Fruit fly (Drosophila melanogaster): ENCODE results near the gene unk.

The unk gene

DNA sequence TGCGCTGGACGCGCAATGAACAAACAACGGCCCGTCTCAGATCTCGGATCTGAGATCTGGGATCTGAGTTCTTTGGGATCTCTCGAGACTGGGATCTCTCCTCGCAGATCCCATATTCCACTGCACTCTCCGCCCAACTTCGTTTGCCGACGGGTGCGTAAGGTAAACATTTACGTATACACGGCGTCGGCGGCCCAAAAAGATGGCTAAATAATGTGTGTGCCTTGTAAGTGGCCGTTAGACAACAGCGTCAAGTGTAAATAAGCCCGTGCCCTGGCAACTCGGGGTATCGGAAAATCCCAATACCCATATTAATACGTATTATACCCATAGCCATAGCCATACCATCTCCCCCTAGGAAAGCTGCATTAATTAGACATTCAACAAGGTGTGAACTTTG lies 23.0 kb downstream of the unk start:
- TF ChIP-seq Abd-B (GFP tag; optimal IDR thresholded peaks at IDR 0.05) = no peak
- no peak for TF ChIP-seq lola (GFP tag; optimal IDR thresholded peaks at IDR 0.05)
- TF ChIP-seq Vsx2 (GFP tag; optimal IDR thresholded peaks at IDR 0.05; ENCODE audit: partially characterized antibody) = no peak
- TF ChIP-seq br (GFP tag; optimal IDR thresholded peaks at IDR 0.05) = no peak
- no peak for TF ChIP-seq Hr83 (GFP tag; optimal IDR thresholded peaks at IDR 0.05; ENCODE audit: poor library complexity, severe bottlenecking)
- TF ChIP-seq N (GFP tag; optimal IDR thresholded peaks at IDR 0.05) = no peak
- no peak for TF ChIP-seq sage (GFP tag; optimal IDR thresholded peaks at IDR 0.05)
- TF ChIP-seq CrebA (GFP tag; optimal IDR thresholded peaks at IDR 0.05; ENCODE audit: borderline replicate concordance) = no peak
- no peak for TF ChIP-seq brk (GFP tag; optimal IDR thresholded peaks at IDR 0.05)
- no peak for TF ChIP-seq Sp1 (GFP tag; optimal IDR thresholded peaks at IDR 0.05)
- TF ChIP-seq dsf (GFP tag; optimal IDR thresholded peaks at IDR 0.05; ENCODE audit: borderline replicate concordance) = no peak
- no peak for TF ChIP-seq GATAd (GFP tag; optimal IDR thresholded peaks at IDR 0.05)
- no peak for TF ChIP-seq foxo (GFP tag; optimal IDR thresholded peaks at IDR 0.05)
- TF ChIP-seq HLH106 (tag; optimal IDR thresholded peaks at IDR 0.05) = no peak
- TF ChIP-seq OdsH (GFP tag; optimal IDR thresholded peaks at IDR 0.05) = no peak
- no peak for TF ChIP-seq CG9705 (GFP tag; optimal IDR thresholded peaks at IDR 0.05)
- TF ChIP-seq fru (GFP tag; optimal IDR thresholded peaks at IDR 0.05) = no peak
- TF ChIP-seq rgr (GFP tag; optimal IDR thresholded peaks at IDR 0.05) = no peak
- no peak for TF ChIP-seq Dfd (GFP tag; optimal IDR thresholded peaks at IDR 0.05)
- TF ChIP-seq ey (GFP tag; optimal IDR thresholded peaks at IDR 0.05) = no peak

DNA sequence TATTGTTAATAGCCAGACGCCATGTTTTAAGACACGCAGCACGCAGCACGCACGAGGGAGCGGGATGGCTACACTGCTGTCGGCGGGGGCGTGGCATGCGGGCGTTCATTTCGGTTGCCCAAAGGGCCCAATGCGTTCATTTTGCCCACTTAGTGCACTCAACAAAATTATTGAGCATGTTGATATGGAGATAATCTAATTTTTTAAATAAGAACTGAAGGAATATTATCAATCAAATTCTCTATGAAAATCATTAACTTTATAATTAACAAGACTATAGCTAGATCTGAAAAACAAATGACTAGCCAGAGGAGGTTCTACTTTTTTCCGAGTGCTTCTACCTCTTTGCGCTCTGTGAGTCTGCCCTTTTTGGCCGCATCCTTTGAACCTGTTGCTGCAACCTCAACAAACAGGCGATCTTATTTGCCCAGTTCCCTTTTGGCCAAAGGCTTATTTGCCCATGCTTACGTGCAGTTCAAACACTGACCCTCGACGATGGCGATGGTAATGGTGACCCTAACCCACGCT lies 24.3 kb downstream of the unk start:
- TF ChIP-seq foxo (GFP tag; optimal IDR thresholded peaks at IDR 0.05) (peak in 1 of 2 experiments; percentile 20), dmrt93B (GFP tag; optimal IDR thresholded peaks at IDR 0.05) (no peak), Hr78 (GFP tag; optimal IDR thresholded peaks at IDR 0.05) (no peak), fru (GFP tag; optimal IDR thresholded peaks at IDR 0.05) (no peak), dsf (GFP tag; optimal IDR thresholded peaks at IDR 0.05; ENCODE audit: borderline replicate concordance) (no peak), CG9705 (GFP tag; optimal IDR thresholded peaks at IDR 0.05) (no peak), woc (GFP tag; optimal IDR thresholded peaks at IDR 0.05) (no peak), Mio (GFP tag; optimal IDR thresholded peaks at IDR 0.05) (no peak), Dfd (GFP tag; optimal IDR thresholded peaks at IDR 0.05) (no peak), HLH106 (tag; optimal IDR thresholded peaks at IDR 0.05) (peak; percentile 12), Sp1 (GFP tag; optimal IDR thresholded peaks at IDR 0.05) (no peak), ey (GFP tag; optimal IDR thresholded peaks at IDR 0.05) (no peak), Dif (GFP tag; optimal IDR thresholded peaks at IDR 0.05; ENCODE audit: partially characterized antibody) (peak; percentile 8), br (GFP tag; optimal IDR thresholded peaks at IDR 0.05) (no peak), psq (GFP tag; optimal IDR thresholded peaks at IDR 0.05) (no peak), brk (GFP tag; optimal IDR thresholded peaks at IDR 0.05) (no peak), pan (optimal IDR thresholded peaks at IDR 0.05) (no peak), Abd-B (GFP tag; optimal IDR thresholded peaks at IDR 0.05) (no peak), usp (GFP tag; optimal IDR thresholded peaks at IDR 0.05) (no peak), OdsH (GFP tag; optimal IDR thresholded peaks at IDR 0.05) (no peak), jim (GFP tag; optimal IDR thresholded peaks at IDR 0.05) (no peak)

DNA sequence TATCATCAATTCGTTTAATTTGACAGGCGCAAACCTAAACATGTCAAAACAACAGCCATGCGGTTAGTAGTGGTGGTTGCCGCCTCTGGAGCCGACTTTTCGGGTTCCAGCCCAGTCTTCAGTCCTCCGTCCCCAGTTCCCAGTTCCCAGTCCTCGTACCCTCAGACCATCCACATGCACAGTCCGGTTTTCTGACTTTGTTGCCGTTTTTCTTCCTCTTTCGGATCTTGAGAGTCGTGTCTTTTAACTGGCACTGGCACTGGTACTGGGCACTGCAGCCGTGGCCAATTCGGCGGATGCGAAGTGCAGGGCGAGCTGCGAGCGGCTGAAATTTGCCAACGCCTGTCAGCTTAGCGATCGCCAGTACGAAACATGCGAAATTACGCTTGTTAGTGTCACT lies 25.4 kb downstream of the unk start:
- TF ChIP-seq h (GFP tag; optimal IDR thresholded peaks at IDR 0.05) (no peak), GATAd (GFP tag; optimal IDR thresholded peaks at IDR 0.05) (no peak), dmrt93B (GFP tag; optimal IDR thresholded peaks at IDR 0.05) (no peak), Vsx2 (GFP tag; optimal IDR thresholded peaks at IDR 0.05; ENCODE audit: partially characterized antibody) (no peak), usp (GFP tag; optimal IDR thresholded peaks at IDR 0.05) (no peak), pan (optimal IDR thresholded peaks at IDR 0.05) (no peak), Dif (GFP tag; optimal IDR thresholded peaks at IDR 0.05; ENCODE audit: partially characterized antibody) (peak; percentile 42)

DNA sequence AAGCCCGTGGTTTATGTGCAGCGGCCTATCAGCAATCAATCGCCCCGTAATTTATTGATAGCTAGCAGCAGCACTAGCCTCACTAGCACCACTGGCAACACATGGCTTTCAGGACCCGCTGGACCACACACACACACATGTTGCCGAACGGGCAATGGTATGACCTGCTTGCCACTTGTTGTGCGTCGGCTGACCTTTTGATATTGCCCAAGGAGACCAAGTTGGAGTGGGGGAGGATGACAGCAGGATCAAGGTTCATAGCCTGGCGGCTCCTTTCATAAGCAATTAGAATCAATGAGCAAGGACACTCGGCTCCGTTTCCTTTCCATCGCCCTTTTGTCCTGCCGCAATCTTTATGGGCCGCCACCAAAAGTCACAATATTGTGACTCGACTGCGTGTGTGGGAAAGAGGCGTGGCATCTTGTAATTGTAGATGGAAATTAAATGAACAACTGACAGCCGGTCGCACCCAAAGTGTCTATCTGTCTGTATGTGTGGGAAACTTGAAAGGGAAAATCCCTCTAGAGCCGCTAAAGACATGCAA lies 26.2 kb downstream of the unk start:
- TF ChIP-seq CG32264 (GFP tag; optimal IDR thresholded peaks at IDR 0.05) (no peak), h (GFP tag; optimal IDR thresholded peaks at IDR 0.05) (no peak), dmrt93B (GFP tag; optimal IDR thresholded peaks at IDR 0.05) (no peak), Myc (optimal IDR thresholded peaks at IDR 0.05) (no peak), Hr78 (GFP tag; optimal IDR thresholded peaks at IDR 0.05) (no peak), Rel (GFP tag; optimal IDR thresholded peaks at IDR 0.05) (no peak), Rel (tag; optimal IDR thresholded peaks at IDR 0.05) (no peak), Abd-B (GFP tag; optimal IDR thresholded peaks at IDR 0.05) (no peak), Sp1 (GFP tag; optimal IDR thresholded peaks at IDR 0.05) (no peak), ey (GFP tag; optimal IDR thresholded peaks at IDR 0.05) (no peak), CrebA (GFP tag; optimal IDR thresholded peaks at IDR 0.05; ENCODE audit: borderline replicate concordance) (no peak), Hr83 (GFP tag; optimal IDR thresholded peaks at IDR 0.05; ENCODE audit: poor library complexity, severe bottlenecking) (no peak), dl (GFP tag; optimal IDR thresholded peaks at IDR 0.05; ENCODE audit: insufficient read depth in 1 of 2, partially characterized antibody in 2 of 2) (no peak), OdsH (GFP tag; optimal IDR thresholded peaks at IDR 0.05) (no peak), jim (GFP tag; optimal IDR thresholded peaks at IDR 0.05) (no peak), CG9705 (GFP tag; optimal IDR thresholded peaks at IDR 0.05) (no peak)
